Worm (Caenorhabditis elegans): ENCODE results near the gene C33F10.14.

DNA sequence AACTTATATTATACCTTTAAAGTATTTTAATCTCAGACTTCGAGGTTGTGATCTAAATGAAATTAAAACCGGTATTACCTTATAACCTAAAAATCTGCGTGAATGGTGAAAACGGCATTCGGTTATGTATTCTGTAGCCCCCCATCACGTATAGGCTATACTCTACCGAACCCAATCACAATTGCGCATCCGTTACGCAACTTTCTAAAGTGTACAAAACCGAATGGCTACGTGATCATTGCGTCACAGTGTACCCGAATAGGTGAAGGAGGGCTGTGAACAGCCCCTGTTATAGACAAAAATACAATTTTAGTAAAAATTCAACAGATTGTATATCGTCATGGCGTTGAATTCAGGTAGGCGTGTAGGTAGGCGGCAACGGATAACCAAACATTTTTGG lies 25.4 kb downstream of the C33F10.14 start:
- TF ChIP-seq ztf-11 (tag; optimal IDR thresholded peaks at IDR 0.05) (no peak), nhr-28 (tag; optimal IDR thresholded peaks at IDR 0.05) (no peak), ces-1 (GFP tag; optimal IDR thresholded peaks at IDR 0.05) (no peak), ceh-83 (GFP tag; optimal IDR thresholded peaks at IDR 0.05) (no peak), pha-4 (tag; optimal IDR thresholded peaks at IDR 0.05) (no peak), blmp-1 (tag; optimal IDR thresholded peaks at IDR 0.05) (no peak), lin-13 (tag; optimal IDR thresholded peaks at IDR 0.05) (no peak)

All from whole organism, mixed stage, embryonic.